Worm (Caenorhabditis elegans) whole organism, L4 larva: ENCODE measurements around the gene srg-6.
A peak's percentile ranks its signal among the peaks of the same experiment; 100 is the strongest.

Experiments
- R02D3.7 ChIP-seq: fragments of 150-350 bp; sonication (generic microtip); optimal IDR thresholded peaks from 3 replicates; lab custom pipeline; 2014; ENCODE audit warnings: missing biosample characterization, missing genetic modification characterization
- T26A8.4 ChIP-seq: fragments of 200-800 bp; sonication (Bioruptor generic); IDR thresholded peaks from 2 replicates; pipeline ENCODE4 v1.3.6; 2022; ENCODE audit warnings: missing genetic modification characterization, missing compliant biosample characterization
- aly-2 ChIP-seq: sonication (generic microtip); optimal IDR thresholded peaks from 2 replicates; lab custom pipeline; 2018; ENCODE audit warnings: missing biosample characterization, missing genetic modification characterization
- fos-1 ChIP-seq: fragments of 150-350 bp; optimal IDR thresholded peaks from 2 replicates; lab custom pipeline; 2014; ENCODE audit warnings: missing biosample characterization, missing genetic modification characterization
- lin-39 ChIP-seq: fragments of 150-350 bp; optimal IDR thresholded peaks from 2 replicates; lab custom pipeline; 2014; ENCODE audit warnings: missing biosample characterization, missing genetic modification reagents, missing genetic modification characterization
- mdl-1 ChIP-seq, 2 experiments: fragments of 150-350 bp in 1 of 2; sonication (generic microtip) in 1 of 2; optimal IDR thresholded peaks; 2 replicates each; lab custom pipeline; 2014 to 2017; ENCODE audit warnings: missing biosample characterization in 2 of 2, missing genetic modification characterization in 2 of 2
- mxl-2 ChIP-seq: fragments of 200-800 bp; sonication (Bioruptor generic); conservative IDR thresholded peaks from 2 replicates; pipeline ENCODE4 v1.3.6; 2022; ENCODE audit warnings: missing genetic modification reagents, missing genetic modification characterization, missing compliant biosample characterization
- nhr-237 ChIP-seq: sonication (generic microtip); optimal IDR thresholded peaks from 2 replicates; lab custom pipeline; 2017; ENCODE audit warnings: missing biosample characterization, missing genetic modification characterization
- nhr-76 ChIP-seq: fragments of 150-350 bp; optimal IDR thresholded peaks from 2 replicates; lab custom pipeline; 2014; ENCODE audit warnings: missing biosample characterization, missing genetic modification characterization
- unc-39 ChIP-seq: sonication (generic microtip); optimal IDR thresholded peaks from 2 replicates; lab custom pipeline; 2017; ENCODE audit warnings: missing biosample characterization, missing genetic modification characterization
- unc-62 ChIP-seq, 3 experiments: fragments of 150-350 bp in 1 of 3; sonication (generic microtip); optimal IDR thresholded peaks in 2 of 3; peaks in 1 of 3; 1 replicate in 1 of 3; 2 replicates in 2 of 3; lab custom pipeline; 2014 to 2017; ENCODE audit warnings: missing biosample characterization in 3 of 3, missing genetic modification characterization in 3 of 3, missing genetic modification reagents in 3 of 3, missing genotype in 1 of 3
- ztf-11 ChIP-seq: fragments of 150-350 bp; optimal IDR thresholded peaks from 2 replicates; lab custom pipeline; 2014; ENCODE audit warnings: missing biosample characterization, missing genetic modification characterization

DNA sequence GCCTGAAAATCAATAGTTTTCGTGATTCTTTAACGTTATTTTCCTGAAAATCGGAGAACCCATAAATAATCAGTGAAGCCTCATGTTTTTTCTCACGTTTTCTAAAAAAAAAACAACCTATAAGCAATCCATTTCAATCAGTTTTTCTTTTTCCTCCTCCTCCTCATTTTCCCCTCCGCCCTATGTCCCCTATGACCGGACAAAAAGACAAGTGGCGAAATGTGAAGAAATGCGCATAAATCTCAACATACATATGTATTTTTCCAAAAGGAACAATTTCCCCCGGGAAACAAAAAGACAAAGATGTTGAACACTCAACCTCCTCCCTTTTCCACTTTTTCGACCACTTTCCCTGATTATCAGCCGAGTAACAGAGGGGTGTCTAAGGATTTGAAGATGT lies 49.7 kb upstream of the srg-6 start:
- TF ChIP-seq fos-1 (tag; lab: Kevin White, UChicago) (no peak), R02D3.7 (tag; lab: Kevin White, UChicago) (no peak), lin-39 (no peak), mdl-1 (tag; optimal IDR thresholded peaks at IDR 0.05; lab: Kevin White, UChicago) (no peak), aly-2 (tag; lab: Kevin White, UChicago) (no peak), unc-62 (GFP tag; optimal IDR thresholded peaks at IDR 0.05 in 1 of 2; lab: Kevin White, UChicago) (peak in 1 of 2 experiments; percentile 98), unc-62 (tag; optimal IDR thresholded peaks at IDR 0.05; lab: Kevin White, UChicago) (no peak), nhr-237 (tag; lab: Kevin White, UChicago) (no peak), unc-39 (tag; lab: Kevin White, UChicago) (no peak), mxl-2 (no peak), ztf-11 (tag; lab: Kevin White, UChicago) (no peak), nhr-76 (no peak), T26A8.4 (no peak)
